Worm (Caenorhabditis elegans): ENCODE results near the gene str-163.

- TF ChIP-seq ama-1 (optimal IDR thresholded peaks at IDR 0.05) (no peak), zag-1 (tag; optimal IDR thresholded peaks at IDR 0.05) (no peak), efl-1 (optimal IDR thresholded peaks at IDR 0.05) (no peak), efl-1 (GFP tag; optimal IDR thresholded peaks at IDR 0.05 in 1 of 2) (no peak), mab-9 (GFP tag; IDR thresholded peaks at IDR 0.05) (no peak)
These were observed 38.1 kb downstream of the str-163 start, which contains the start of gene str-162 for ce11 chrIV:4992089-4992488.
